Worm (Caenorhabditis elegans): ENCODE data around the gene D1005.10.

DNA sequence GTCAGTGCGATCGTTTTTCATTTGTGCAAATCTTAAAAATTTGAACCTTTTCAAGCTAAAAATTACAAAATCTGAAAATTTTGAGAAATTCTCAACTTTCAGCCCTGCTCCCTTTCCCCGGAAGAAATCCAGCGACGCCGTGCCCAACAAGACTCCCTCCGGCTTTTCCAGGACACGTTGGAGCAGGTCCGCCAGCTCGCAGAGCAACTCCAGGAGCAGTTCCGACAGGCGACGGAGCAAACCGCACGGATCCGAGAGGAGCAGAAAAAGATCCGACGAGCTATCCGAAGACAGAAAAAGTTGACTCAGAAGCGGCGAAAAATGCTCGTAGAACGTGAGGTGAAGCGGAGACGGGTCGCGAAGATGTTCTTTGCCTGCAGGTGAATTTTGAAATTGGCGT, 34.7 kb downstream of the D1005.10 start:
- TF ChIP-seq nhr-28 (tag; optimal IDR thresholded peaks at IDR 0.05) (no peak), nhr-76 (tag; optimal IDR thresholded peaks at IDR 0.05) (no peak), pqm-1 (tag; optimal IDR thresholded peaks at IDR 0.05) (no peak), nhr-237 (tag; optimal IDR thresholded peaks at IDR 0.05) (no peak), lin-39 (tag; optimal IDR thresholded peaks at IDR 0.05) (no peak), ceh-9 (tag; optimal IDR thresholded peaks at IDR 0.05) (no peak), elt-3 (tag; optimal IDR thresholded peaks at IDR 0.05) (no peak), nhr-12 (tag; optimal IDR thresholded peaks at IDR 0.05) (no peak), snpc-4 (tag; optimal IDR thresholded peaks at IDR 0.05) (no peak), tbx-2 (tag; optimal IDR thresholded peaks at IDR 0.05) (no peak), ztf-11 (tag; optimal IDR thresholded peaks at IDR 0.05) (no peak)
